Worm (Caenorhabditis elegans): ENCODE results near the gene hif-1.
A peak's percentile ranks its signal among the peaks of the same experiment; 100 is the strongest.

The hif-1 gene

ce11 chrV:20813646-20814045 is 33.4 kb downstream of the hif-1 start:
- TF ChIP-seq tab-1 (GFP tag; IDR thresholded peaks at IDR 0.05) = no peak
- TF ChIP-seq ztf-23 (GFP tag; IDR thresholded peaks at IDR 0.05) = no peak
- TF ChIP-seq cog-1 (tag; optimal IDR thresholded peaks at IDR 0.05) = no peak
- no peak for TF ChIP-seq T22C8.4 (GFP tag; IDR thresholded peaks at IDR 0.05)
- no peak for TF ChIP-seq ztf-29 (GFP tag; IDR thresholded peaks at IDR 0.05)
- no peak for TF ChIP-seq ref-1 (GFP tag; conservative IDR thresholded peaks at IDR 0.05)
- no peak for TF ChIP-seq flt-1 (GFP tag; IDR thresholded peaks at IDR 0.05)
- TF ChIP-seq med-1 (GFP tag; optimal IDR thresholded peaks at IDR 0.05; ENCODE audit: insufficient read depth) = no peak
- no peak for TF ChIP-seq klf-2 (GFP tag; conservative IDR thresholded peaks at IDR 0.05)

DNA sequence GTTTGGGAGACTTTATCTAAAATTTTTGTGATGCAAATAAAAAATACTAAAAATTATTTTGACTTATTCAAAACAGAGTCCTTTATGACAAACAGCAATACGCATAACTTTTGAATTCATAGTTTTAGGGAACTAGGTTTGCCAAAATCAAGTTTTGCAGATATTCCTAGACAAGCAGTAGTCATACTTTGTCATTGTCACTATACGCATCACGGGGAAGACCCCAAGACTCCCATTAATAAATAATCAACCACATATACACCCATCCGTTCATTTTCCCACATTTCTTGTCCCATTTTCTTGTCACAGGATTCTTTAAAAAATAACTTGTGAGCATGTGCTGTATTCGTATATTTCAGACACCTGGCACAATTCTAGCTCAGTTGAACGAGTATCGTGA is 34.2 kb downstream of the hif-1 start, which contains the start of gene Y44A6D.7:
Gene Y44A6D.7 (plus strand): TSS at position 301 of the 400 bp plus-strand sequence.
- TF ChIP-seq med-1 (GFP tag; optimal IDR thresholded peaks at IDR 0.05; ENCODE audit: insufficient read depth) (no peak), flt-1 (GFP tag; IDR thresholded peaks at IDR 0.05) (no peak), T22C8.4 (GFP tag; IDR thresholded peaks at IDR 0.05) (no peak), klf-2 (GFP tag; conservative IDR thresholded peaks at IDR 0.05) (no peak)

DNA sequence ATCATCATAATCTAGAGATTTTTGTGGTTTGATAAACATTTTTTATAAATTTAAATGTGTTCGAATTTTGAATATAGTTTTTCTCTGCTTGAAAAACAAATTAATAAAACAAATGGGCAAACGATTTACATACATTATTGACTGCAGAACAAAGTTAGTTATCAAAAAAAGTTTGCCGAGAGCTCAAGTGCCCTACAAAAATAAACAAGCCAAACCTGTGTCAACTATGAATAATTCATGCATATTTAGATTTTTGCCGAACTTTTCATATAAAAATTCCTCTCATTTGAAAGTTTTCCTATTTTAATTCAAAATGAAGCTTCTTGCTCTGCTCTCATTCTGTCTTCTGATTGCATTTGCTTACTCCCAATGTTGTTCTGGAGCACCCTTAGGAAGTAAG is 35.6 kb downstream of the hif-1 start, which contains the start of gene sshk-1:
Gene sshk-1 (plus strand): TSS at position 301 of the 400 bp plus-strand sequence.
- no peak for TF ChIP-seq ztf-23 (GFP tag; IDR thresholded peaks at IDR 0.05)

ce11 chrV:20820033-20820432 is 39.8 kb downstream of the hif-1 start, which contains the start of gene T03D8.6:
Gene T03D8.6 (minus strand): TSS chrV:20820330.
- no peak for TF ChIP-seq klf-2 (GFP tag; conservative IDR thresholded peaks at IDR 0.05)

DNA sequence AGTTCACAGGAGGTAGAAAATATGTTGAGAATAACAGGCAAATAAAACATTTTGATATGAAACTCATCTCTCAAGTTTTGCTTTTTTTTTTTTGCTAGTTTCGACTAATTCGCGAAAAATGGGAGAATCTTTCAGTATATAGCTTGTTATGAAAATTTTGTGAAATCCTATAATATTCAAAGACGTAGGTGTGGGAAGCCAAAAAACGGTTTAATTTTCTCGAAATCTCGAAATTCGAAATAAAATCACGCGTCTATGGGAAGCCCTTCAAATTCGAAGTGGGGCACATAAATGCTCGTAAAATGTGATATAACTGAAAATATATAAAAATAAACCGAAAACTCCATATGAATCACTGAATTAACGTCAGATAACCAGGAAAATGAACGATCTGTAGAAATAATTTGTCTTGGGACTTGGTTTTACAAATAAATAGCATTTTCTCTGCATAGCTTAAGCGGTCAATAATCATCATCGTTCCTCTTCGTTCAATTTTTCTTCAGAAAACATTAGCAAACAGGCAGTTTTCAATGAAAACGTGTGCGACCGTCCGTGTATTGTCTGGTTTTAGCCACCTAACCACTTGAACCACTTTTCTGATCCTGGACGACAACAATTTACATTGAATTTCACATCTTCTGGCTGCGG is 44.9 kb downstream of the hif-1 start, which contains the start of the genes gcy-22 and grl-14:
Gene gcy-22 (minus strand): TSS at position 101 of the 648 bp plus-strand sequence.
Gene grl-14 (plus strand): TSS at position 598 of the 648 bp plus-strand sequence.
- TF ChIP-seq cog-1 (tag; optimal IDR thresholded peaks at IDR 0.05) (no peak), flt-1 (GFP tag; IDR thresholded peaks at IDR 0.05) (no peak), T22C8.4 (GFP tag; IDR thresholded peaks at IDR 0.05) (no peak), ztf-23 (GFP tag; IDR thresholded peaks at IDR 0.05) (no peak), med-1 (GFP tag; optimal IDR thresholded peaks at IDR 0.05; ENCODE audit: insufficient read depth) (no peak), tab-1 (GFP tag; IDR thresholded peaks at IDR 0.05) (no peak), ztf-29 (GFP tag; IDR thresholded peaks at IDR 0.05) (no peak), klf-2 (GFP tag; conservative IDR thresholded peaks at IDR 0.05) (no peak), ref-1 (GFP tag; conservative IDR thresholded peaks at IDR 0.05) (no peak)

DNA sequence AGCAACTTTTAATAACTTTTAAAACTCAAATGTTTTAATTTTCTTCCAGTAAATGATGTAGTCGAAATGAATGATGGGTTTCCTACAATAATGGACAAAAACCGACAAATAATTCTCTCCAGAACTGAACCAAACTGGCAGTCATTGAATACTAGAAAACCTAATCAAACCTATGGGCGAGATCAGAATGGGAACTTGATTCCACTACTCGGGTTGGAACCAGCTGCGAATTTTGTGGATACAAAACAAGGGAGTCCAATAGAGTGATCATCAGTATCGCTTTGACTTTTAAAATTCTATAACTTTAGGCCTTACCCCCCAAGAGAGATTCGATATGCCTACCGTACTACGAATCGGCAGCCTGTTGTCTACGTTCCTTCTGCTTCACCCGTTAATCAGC is 46.4 kb downstream of the hif-1 start:
- no peak for TF ChIP-seq ztf-29 (GFP tag; IDR thresholded peaks at IDR 0.05)
- no peak for TF ChIP-seq ztf-23 (GFP tag; IDR thresholded peaks at IDR 0.05)
- TF ChIP-seq med-1 (GFP tag; optimal IDR thresholded peaks at IDR 0.05; ENCODE audit: insufficient read depth) = no peak
- no peak for TF ChIP-seq tab-1 (GFP tag; IDR thresholded peaks at IDR 0.05)
- no peak for TF ChIP-seq flt-1 (GFP tag; IDR thresholded peaks at IDR 0.05)
- no peak for TF ChIP-seq ref-1 (GFP tag; conservative IDR thresholded peaks at IDR 0.05)

- TF ChIP-seq flt-1 (GFP tag; IDR thresholded peaks at IDR 0.05) (0 out of 2 replicates have a peak, but pooled peaks have one; percentile 4), ztf-23 (GFP tag; IDR thresholded peaks at IDR 0.05) (no peak), T22C8.4 (GFP tag; IDR thresholded peaks at IDR 0.05) (peak; percentile 32; the same call in 1 of the 2 replicates)
Measured at ce11 chrV:20828820-20829219, 48.6 kb downstream of the hif-1 start, which contains the start of gene sbt-1. Gene sbt-1 (minus strand): TSS chrV:20828881.

DNA sequence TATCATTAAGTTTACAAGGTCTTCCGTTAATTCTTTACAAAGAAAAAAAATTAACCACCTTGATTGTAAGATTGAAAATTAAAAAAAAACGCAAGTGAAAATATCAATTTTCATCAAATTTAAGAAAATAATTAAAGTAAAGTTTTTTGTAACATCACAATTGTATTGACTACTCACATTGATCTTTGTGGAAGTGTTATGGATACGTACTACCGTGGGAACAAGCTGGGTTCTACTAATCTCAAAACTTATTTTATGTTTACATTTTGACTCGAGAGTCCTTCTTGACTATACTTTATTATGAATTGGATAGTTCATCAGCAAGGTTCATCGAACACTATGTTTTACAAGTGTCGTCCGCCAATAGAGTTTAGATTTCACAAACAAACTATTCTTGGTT is 49.3 kb downstream of the hif-1 start, which contains the start of gene num-1:
Gene num-1 (plus strand): TSS at position 301 of the 400 bp plus-strand sequence.
- no peak for TF ChIP-seq med-1 (GFP tag; optimal IDR thresholded peaks at IDR 0.05; ENCODE audit: insufficient read depth)
- no peak for TF ChIP-seq flt-1 (GFP tag; IDR thresholded peaks at IDR 0.05)
- no peak for TF ChIP-seq T22C8.4 (GFP tag; IDR thresholded peaks at IDR 0.05)
- TF ChIP-seq tab-1 (GFP tag; IDR thresholded peaks at IDR 0.05) = no peak
- TF ChIP-seq ztf-29 (GFP tag; IDR thresholded peaks at IDR 0.05) = no peak
- no peak for TF ChIP-seq klf-2 (GFP tag; conservative IDR thresholded peaks at IDR 0.05)
- no peak for TF ChIP-seq cog-1 (tag; optimal IDR thresholded peaks at IDR 0.05)
- TF ChIP-seq ref-1 (GFP tag; conservative IDR thresholded peaks at IDR 0.05) = no peak
- no peak for TF ChIP-seq ztf-23 (GFP tag; IDR thresholded peaks at IDR 0.05)

DNA sequence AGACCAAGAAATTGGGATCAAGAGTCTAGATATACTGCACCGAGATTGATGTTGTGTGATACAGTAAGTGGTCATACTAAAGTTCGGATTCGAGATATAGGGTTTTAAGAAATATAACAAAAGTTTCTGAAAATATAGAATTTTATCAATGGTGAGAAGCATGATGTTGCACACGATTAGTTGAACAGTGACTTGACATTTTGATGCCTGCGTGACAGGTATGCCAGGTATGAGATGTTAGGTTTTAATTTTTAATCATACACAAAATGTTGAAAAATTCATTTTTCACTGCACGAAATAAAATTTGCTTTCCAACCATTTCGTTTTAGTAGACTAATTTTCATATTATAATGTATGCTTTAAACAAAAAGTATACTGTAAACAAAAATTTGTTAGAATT is 50.2 kb downstream of the hif-1 start:
- TF ChIP-seq med-1 (GFP tag; optimal IDR thresholded peaks at IDR 0.05; ENCODE audit: insufficient read depth) (no peak), ztf-23 (GFP tag; IDR thresholded peaks at IDR 0.05) (no peak), tab-1 (GFP tag; IDR thresholded peaks at IDR 0.05) (no peak), T22C8.4 (GFP tag; IDR thresholded peaks at IDR 0.05) (no peak), flt-1 (GFP tag; IDR thresholded peaks at IDR 0.05) (no peak), cog-1 (tag; optimal IDR thresholded peaks at IDR 0.05) (no peak), ref-1 (GFP tag; conservative IDR thresholded peaks at IDR 0.05) (no peak), ztf-29 (GFP tag; IDR thresholded peaks at IDR 0.05) (no peak), klf-2 (GFP tag; conservative IDR thresholded peaks at IDR 0.05) (no peak)

DNA sequence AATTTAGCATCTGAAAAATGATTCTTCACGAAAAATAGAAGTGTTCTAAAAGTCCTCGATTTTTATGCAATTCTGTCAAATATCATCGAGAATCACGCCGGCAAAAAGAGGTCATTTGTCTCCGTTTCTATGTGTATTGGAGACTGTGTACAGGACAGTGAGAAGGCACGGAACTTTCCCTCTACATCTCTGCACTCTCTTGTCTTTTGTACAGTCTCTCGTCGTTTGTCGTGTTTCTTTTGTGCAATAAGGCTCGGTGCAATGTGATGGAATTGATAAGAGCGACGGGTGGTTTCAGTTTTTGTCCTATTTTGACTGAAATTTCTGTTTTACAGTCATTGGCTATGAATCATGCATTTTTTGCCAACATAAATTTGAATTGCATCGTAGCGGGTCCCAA is 51.7 kb downstream of the hif-1 start:
- TF ChIP-seq T22C8.4 (GFP tag; IDR thresholded peaks at IDR 0.05) (no peak), ztf-29 (GFP tag; IDR thresholded peaks at IDR 0.05) (no peak)

- peak; percentile 29; the same call in 1 of the 2 replicates for TF ChIP-seq flt-1 (GFP tag; IDR thresholded peaks at IDR 0.05)
- no peak for TF ChIP-seq T22C8.4 (GFP tag; IDR thresholded peaks at IDR 0.05)
- no peak for TF ChIP-seq ref-1 (GFP tag; conservative IDR thresholded peaks at IDR 0.05)
- peak; percentile 30 for TF ChIP-seq cog-1 (tag; optimal IDR thresholded peaks at IDR 0.05)
- no peak for TF ChIP-seq ztf-29 (GFP tag; IDR thresholded peaks at IDR 0.05)
- no peak for TF ChIP-seq tab-1 (GFP tag; IDR thresholded peaks at IDR 0.05)
- no peak for TF ChIP-seq klf-2 (GFP tag; conservative IDR thresholded peaks at IDR 0.05)
- TF ChIP-seq ztf-23 (GFP tag; IDR thresholded peaks at IDR 0.05) = no peak
Measured at ce11 chrV:20832554-20832963, 52.4 kb downstream of the hif-1 start.

All from whole organism, midembryonic.